Fruit fly (Drosophila melanogaster): Measurements from ENCODE around the gene lost.

DNA sequence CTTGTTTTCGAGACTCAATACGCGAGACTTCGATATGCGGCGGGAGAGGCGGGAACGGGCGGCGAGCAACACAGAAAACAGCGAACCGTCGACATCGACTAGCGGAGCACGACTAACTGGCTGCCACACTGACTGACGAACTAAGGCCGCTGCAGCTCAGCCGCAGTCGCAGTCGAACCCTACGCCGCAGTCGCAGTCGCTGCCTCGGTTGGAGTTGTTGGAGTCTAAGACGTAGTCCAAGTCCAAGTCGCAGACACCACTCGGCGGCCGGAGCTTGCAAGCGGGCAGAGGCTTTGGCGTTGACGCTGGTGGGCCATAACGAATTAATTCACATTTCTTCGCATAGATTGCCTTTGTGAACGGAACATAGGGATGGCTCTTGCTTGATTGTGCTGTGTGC lies 47.8 kb downstream of the lost start:
- TF ChIP-seq h (optimal IDR thresholded peaks at IDR 0.05), result no peak
- no peak for TF ChIP-seq CG42726 (GFP tag; IDR thresholded peaks at IDR 0.05; ENCODE audit: partially characterized antibody)
- TF ChIP-seq psq (GFP tag; optimal IDR thresholded peaks at IDR 0.05), result no peak
- TF ChIP-seq D19A (tag; optimal IDR thresholded peaks at IDR 0.05), result no peak
- TF ChIP-seq salm (tag; optimal IDR thresholded peaks at IDR 0.05), result no peak
- no peak for TF ChIP-seq CG6272 (GFP tag; IDR thresholded peaks at IDR 0.05)
- TF ChIP-seq CG14860 (GFP tag; IDR thresholded peaks at IDR 0.05; ENCODE audit: partially characterized antibody), result no peak
- no peak for TF ChIP-seq CG14667 (GFP tag; IDR thresholded peaks at IDR 0.05)
- TF ChIP-seq Hr78 (GFP tag; optimal IDR thresholded peaks at IDR 0.05), result no peak
- no peak for TF ChIP-seq CG3163 (GFP tag; optimal IDR thresholded peaks at IDR 0.05)
- TF ChIP-seq CG9876 (GFP tag; optimal IDR thresholded peaks at IDR 0.05), result no peak
- peak; percentile 95 for TF ChIP-seq pros (GFP tag; optimal IDR thresholded peaks at IDR 0.05)
- no peak for TF ChIP-seq CG17568 (GFP tag; optimal IDR thresholded peaks at IDR 0.05)
- no peak for TF ChIP-seq maf-S (GFP tag; optimal IDR thresholded peaks at IDR 0.05)

All from whole organism, embryonic.